Comparison of ENCODE assay signal across 5 fruit fly cellular contexts in genomic region chr2L:4054881-4055779, dm6.
A peak's percentile ranks its signal among the peaks of the same experiment; 100 is the strongest.
TF ChIP-seq lines count a peak whose summit lies in the region.

No protein-coding gene starts in this region.

- TF ChIP-seq CTCF in whole organism, embryonic (GFP tag; optimal IDR thresholded peaks at IDR 0.05; lab: Kevin White, UChicago) = no peak

TF ChIP-seq in whole organism, adult, 20 proteins besides CTCF, POLR2A, EP300 and RAD21:
- TF ChIP-seq bab1 (GFP tag; optimal IDR thresholded peaks at IDR 0.05; lab: Kevin White, UChicago) (no peak), kay (GFP tag; lab: Kevin White, UChicago; ENCODE audit: borderline replicate concordance) (no peak), Crg-1 (GFP tag; optimal IDR thresholded peaks at IDR 0.05; lab: Kevin White, UChicago) (no peak), tj (GFP tag; optimal IDR thresholded peaks at IDR 0.05; lab: Kevin White, UChicago) (peak; percentile 47), CG7101 (tag; optimal IDR thresholded peaks at IDR 0.05; lab: Kevin White, UChicago) (no peak)

TF ChIP-seq in whole organism, embryonic, 481 proteins besides CTCF, POLR2A, EP300 and RAD21 (continues in another document):
- no peak for TF ChIP-seq CG7987 (GFP tag; optimal IDR thresholded peaks at IDR 0.05; lab: Kevin White, UChicago)
- TF ChIP-seq chn (GFP tag; optimal IDR thresholded peaks at IDR 0.05; lab: Kevin White, UChicago) = peak; percentile 47
- peak; percentile 32; the same call in 2 of the 3 replicates for TF ChIP-seq row (GFP tag; IDR thresholded peaks at IDR 0.05; lab: Robert Waterston, UW)
- peak; percentile 64 for TF ChIP-seq ac (GFP tag; optimal IDR thresholded peaks at IDR 0.05; lab: Kevin White, UChicago)
- 0 out of 2 replicates have a peak, but pooled peaks have one; percentile 14 for TF ChIP-seq ssp (GFP tag; IDR thresholded peaks at IDR 0.05; lab: Robert Waterston, UW)
- TF ChIP-seq CG16863 (GFP tag; optimal IDR thresholded peaks at IDR 0.05; lab: Kevin White, UChicago) = no peak
- TF ChIP-seq Xrp1 (GFP tag; IDR thresholded peaks at IDR 0.05; lab: Robert Waterston, UW) = peak; percentile 68; the same call in 1 of the 2 replicates
- TF ChIP-seq CG1602 (GFP tag; optimal IDR thresholded peaks at IDR 0.05; lab: Kevin White, UChicago) = peak; percentile 39
- peak; percentile 46 for TF ChIP-seq CG4404 (GFP tag; IDR thresholded peaks at IDR 0.05; lab: Robert Waterston, UW)
- peak in 1 of 2 experiments; percentile 44 for TF ChIP-seq bsh (GFP tag; optimal IDR thresholded peaks at IDR 0.05; lab: Kevin White, UChicago)
- peak; percentile 30 for TF ChIP-seq CG30403 (GFP tag; optimal IDR thresholded peaks at IDR 0.05; lab: Kevin White, UChicago)
- TF ChIP-seq vvl (GFP tag; IDR thresholded peaks at IDR 0.05; lab: Robert Waterston, UW) = peak; percentile 14; the same call in 1 of the 2 replicates
- no peak for TF ChIP-seq CG14965 (GFP tag; optimal IDR thresholded peaks at IDR 0.05; lab: Kevin White, UChicago; ENCODE audit: borderline replicate concordance)
- TF ChIP-seq ATbp (GFP tag; optimal IDR thresholded peaks at IDR 0.05; lab: Kevin White, UChicago) = peak; percentile 16
- peak; percentile 78 for TF ChIP-seq CG11696 (GFP tag; IDR thresholded peaks at IDR 0.05; lab: Robert Waterston, UW)
- TF ChIP-seq CG8388 (GFP tag; optimal IDR thresholded peaks at IDR 0.05; lab: Kevin White, UChicago) = peak; percentile 18
- TF ChIP-seq CG3065 (GFP tag; optimal IDR thresholded peaks at IDR 0.05; lab: Kevin White, UChicago) = peak; percentile 4
- peak; percentile 28 for TF ChIP-seq Ssrp (tag; optimal IDR thresholded peaks at IDR 0.05; lab: Kevin White, UChicago)
- TF ChIP-seq CG13775 (GFP tag; optimal IDR thresholded peaks at IDR 0.05; lab: Kevin White, UChicago) = peak; percentile 38
- TF ChIP-seq kni (GFP tag; optimal IDR thresholded peaks at IDR 0.05; lab: Kevin White, UChicago) = peak; percentile 15

TF ChIP-seq in whole organism, prepupa, 60 proteins besides CTCF, POLR2A, EP300 and RAD21 (continues in another document):
- TF ChIP-seq esn (GFP tag; optimal IDR thresholded peaks at IDR 0.05; lab: Kevin White, UChicago) = peak; percentile 63
- peak; percentile 63; the same call in 2 of the 3 replicates for TF ChIP-seq CG6163 (GFP tag; IDR thresholded peaks at IDR 0.05; lab: Robert Waterston, UW)
- peak; percentile 33 for TF ChIP-seq CG6808 (GFP tag; optimal IDR thresholded peaks at IDR 0.05; lab: Kevin White, UChicago)
- peak; percentile 38 for TF ChIP-seq net (GFP tag; optimal IDR thresholded peaks at IDR 0.05; lab: Kevin White, UChicago)
- peak in 1 of 2 experiments; percentile 58 for TF ChIP-seq salr (GFP tag; optimal IDR thresholded peaks at IDR 0.05; lab: Kevin White, UChicago)
- TF ChIP-seq Lpt (GFP tag; optimal IDR thresholded peaks at IDR 0.05; lab: Kevin White, UChicago) = peak; percentile 26
- no peak for TF ChIP-seq vri (GFP tag; optimal IDR thresholded peaks at IDR 0.05; lab: Kevin White, UChicago)
- no peak for TF ChIP-seq Gug (GFP tag; IDR thresholded peaks at IDR 0.05; lab: Robert Waterston, UW)
- TF ChIP-seq CG6276 (GFP tag; optimal IDR thresholded peaks at IDR 0.05; lab: Kevin White, UChicago) = peak; percentile 1
- TF ChIP-seq Sox14 (GFP tag; optimal IDR thresholded peaks at IDR 0.05; lab: Kevin White, UChicago) = peak; percentile 58
- no peak for TF ChIP-seq CG8319 (GFP tag; optimal IDR thresholded peaks at IDR 0.05; lab: Kevin White, UChicago)
- TF ChIP-seq dsx (GFP tag; optimal IDR thresholded peaks at IDR 0.05; lab: Kevin White, UChicago; ENCODE audit: poor library complexity, severe bottlenecking) = peak; percentile 36
- TF ChIP-seq CG10669 (GFP tag; optimal IDR thresholded peaks at IDR 0.05; lab: Kevin White, UChicago) = peak; percentile 13
- no peak for TF ChIP-seq Hr38 (GFP tag; optimal IDR thresholded peaks at IDR 0.05; lab: Kevin White, UChicago)
- peak; percentile 35 for TF ChIP-seq CG9139 (GFP tag; optimal IDR thresholded peaks at IDR 0.05; lab: Kevin White, UChicago)
- TF ChIP-seq lz (GFP tag; optimal IDR thresholded peaks at IDR 0.05; lab: Kevin White, UChicago) = peak; percentile 37
- no peak for TF ChIP-seq CG11294 (GFP tag; IDR thresholded peaks at IDR 0.05; lab: Robert Waterston, UW)
- TF ChIP-seq CG16779 (tag; optimal IDR thresholded peaks at IDR 0.05; lab: Kevin White, UChicago) = no peak
- TF ChIP-seq eg (GFP tag; IDR thresholded peaks at IDR 0.05; lab: Robert Waterston, UW) = peak; percentile 48; the same call in 1 of the 3 replicates
- TF ChIP-seq topi (GFP tag; optimal IDR thresholded peaks at IDR 0.05; lab: Kevin White, UChicago) = peak; percentile 41
- no peak for TF ChIP-seq Blimp-1 (GFP tag; optimal IDR thresholded peaks at IDR 0.05; lab: Kevin White, UChicago)
- no peak for TF ChIP-seq CG4318 (GFP tag; optimal IDR thresholded peaks at IDR 0.05; lab: Kevin White, UChicago)

TF ChIP-seq in whole organism, pupa, 21 proteins besides CTCF, POLR2A, EP300 and RAD21:
- TF ChIP-seq D1 (tag; optimal IDR thresholded peaks at IDR 0.05; lab: Kevin White, UChicago) (no peak), CG9948 (tag; optimal IDR thresholded peaks at IDR 0.05; lab: Kevin White, UChicago) (peak; percentile 56), CG13204 (GFP tag; optimal IDR thresholded peaks at IDR 0.05; lab: Kevin White, UChicago) (no peak), Snoo (tag; optimal IDR thresholded peaks at IDR 0.05; lab: Kevin White, UChicago) (peak; percentile 25), rn (GFP tag; IDR thresholded peaks at IDR 0.05; lab: Robert Waterston, UW) (no peak), CG15710 (tag; optimal IDR thresholded peaks at IDR 0.05; lab: Kevin White, UChicago) (peak; percentile 46), gl (tag; optimal IDR thresholded peaks at IDR 0.05; lab: Kevin White, UChicago) (no peak), CG10348 (GFP tag; IDR thresholded peaks at IDR 0.05; lab: Robert Waterston, UW) (no peak), CG14655 (GFP tag; optimal IDR thresholded peaks at IDR 0.05; lab: Kevin White, UChicago) (peak; percentile 40), CG34367 (tag; optimal IDR thresholded peaks at IDR 0.05; lab: Kevin White, UChicago) (no peak), Pif1A (GFP tag; optimal IDR thresholded peaks at IDR 0.05; lab: Kevin White, UChicago) (peak; percentile 50), CG32121 (GFP tag; IDR thresholded peaks at IDR 0.05; lab: Robert Waterston, UW) (no peak), fd96Ca (GFP tag; IDR thresholded peaks at IDR 0.05; lab: Robert Waterston, UW) (no peak), CG4496 (GFP tag; IDR thresholded peaks at IDR 0.05; lab: Robert Waterston, UW) (peak; percentile 60; the same call in 1 of the 3 replicates), CG12605 (GFP tag; IDR thresholded peaks at IDR 0.05; lab: Robert Waterston, UW) (0 out of 2 replicates have a peak, but pooled peaks have one; percentile 40), Pif1B (GFP tag; optimal IDR thresholded peaks at IDR 0.05; lab: Kevin White, UChicago) (peak; percentile 23), Ets98B (GFP tag; IDR thresholded peaks at IDR 0.05; lab: Robert Waterston, UW) (peak; percentile 44), EcR (GFP tag; optimal IDR thresholded peaks at IDR 0.05; lab: Kevin White, UChicago) (no peak), CG8159 (tag; optimal IDR thresholded peaks at IDR 0.05; lab: Kevin White, UChicago) (peak; percentile 66), CG8301 (tag; optimal IDR thresholded peaks at IDR 0.05; lab: Kevin White, UChicago) (peak; percentile 39), CG17806 (tag; optimal IDR thresholded peaks at IDR 0.05; lab: Kevin White, UChicago) (peak; percentile 53)

TF ChIP-seq in whole organism, wandering third instar larva, 38 proteins besides CTCF, POLR2A, EP300 and RAD21:
- no peak for TF ChIP-seq psq (GFP tag; optimal IDR thresholded peaks at IDR 0.05; lab: Kevin White, UChicago)
- no peak for TF ChIP-seq Myc (optimal IDR thresholded peaks at IDR 0.05; lab: Kevin White, UChicago)
- TF ChIP-seq h (GFP tag; optimal IDR thresholded peaks at IDR 0.05; lab: Kevin White, UChicago) = peak; percentile 19
- TF ChIP-seq Jra (GFP tag; optimal IDR thresholded peaks at IDR 0.05; lab: Kevin White, UChicago) = no peak
- no peak for TF ChIP-seq sv (GFP tag; optimal IDR thresholded peaks at IDR 0.05; lab: Kevin White, UChicago)
- TF ChIP-seq Hnf4 (GFP tag; optimal IDR thresholded peaks at IDR 0.05; lab: Kevin White, UChicago) = peak; percentile 12
- peak; percentile 20 for TF ChIP-seq fru (GFP tag; optimal IDR thresholded peaks at IDR 0.05; lab: Kevin White, UChicago)
- TF ChIP-seq OdsH (GFP tag; optimal IDR thresholded peaks at IDR 0.05; lab: Kevin White, UChicago) = peak; percentile 10
- TF ChIP-seq Sp1 (GFP tag; optimal IDR thresholded peaks at IDR 0.05; lab: Kevin White, UChicago) = no peak
- no peak for TF ChIP-seq Dfd (GFP tag; optimal IDR thresholded peaks at IDR 0.05; lab: Kevin White, UChicago)
- TF ChIP-seq tai (GFP tag; optimal IDR thresholded peaks at IDR 0.05; lab: Kevin White, UChicago) = peak; percentile 14
- no peak for TF ChIP-seq Rel (GFP tag; optimal IDR thresholded peaks at IDR 0.05; lab: Kevin White, UChicago)
- no peak for TF ChIP-seq Rel (tag; optimal IDR thresholded peaks at IDR 0.05; lab: Kevin White, UChicago)
- peak in 1 of 2 experiments; percentile 33 for TF ChIP-seq foxo (GFP tag; optimal IDR thresholded peaks at IDR 0.05; lab: Kevin White, UChicago)
- TF ChIP-seq rgr (GFP tag; optimal IDR thresholded peaks at IDR 0.05; lab: Kevin White, UChicago) = no peak
- no peak for TF ChIP-seq CG32264 (GFP tag; optimal IDR thresholded peaks at IDR 0.05; lab: Kevin White, UChicago)
- TF ChIP-seq woc (GFP tag; optimal IDR thresholded peaks at IDR 0.05; lab: Kevin White, UChicago) = no peak
TF ChIP-seq in whole organism, wandering third instar larva: peak in this region for 6.
